Worm (Caenorhabditis elegans) whole organism, L1 larva: ENCODE results near the gene hum-8.

ENCODE experiments used
- C04F5.9 ChIP-seq: sonication (generic microtip); optimal IDR thresholded peaks from 2 replicates; lab custom pipeline; 2016; ENCODE audit warnings: missing genetic modification characterization, missing compliant biosample characterization
- C16A3.4 ChIP-seq: fragments of 150-350 bp; optimal IDR thresholded peaks from 2 replicates; lab custom pipeline; 2014; ENCODE audit warnings: missing biosample characterization, missing genetic modification characterization
- F16B12.6 ChIP-seq: fragments of 150-350 bp; optimal IDR thresholded peaks from 2 replicates; lab custom pipeline; 2014; ENCODE audit warnings: missing biosample characterization, missing genetic modification characterization
- alr-1 ChIP-seq: fragments of 200-800 bp; sonication (Bioruptor generic); optimal IDR thresholded peaks from 2 replicates; lab custom pipeline; 2018; ENCODE audit warnings: borderline replicate concordance, mild to moderate bottlenecking, missing genetic modification characterization, missing compliant biosample characterization
- aly-2 ChIP-seq: fragments of 150-350 bp; optimal IDR thresholded peaks from 2 replicates; lab custom pipeline; 2014; ENCODE audit warnings: missing biosample characterization, missing genetic modification characterization
- ama-1 ChIP-seq: fragments of 150-350 bp; optimal IDR thresholded peaks from 2 replicates; lab custom pipeline; 2014
- blmp-1 ChIP-seq: fragments of 150-350 bp; optimal IDR thresholded peaks from 2 replicates; lab custom pipeline; 2014; ENCODE audit warnings: missing biosample characterization, missing genetic modification characterization
- ceh-82 ChIP-seq, 3 experiments: fragments of 150-350 bp in 1 of 3; sonication (generic microtip) in 2 of 3; optimal IDR thresholded peaks; 2 replicates each; lab custom pipeline; 2014 to 2017; ENCODE audit warnings: missing biosample characterization in 3 of 3, missing genetic modification characterization in 3 of 3
- ceh-88 ChIP-seq: fragments of 200-800 bp; sonication (Bioruptor generic); IDR thresholded peaks from 2 replicates; pipeline ENCODE4 v1.3.6; 2022; ENCODE audit warnings: missing genetic modification characterization, missing compliant biosample characterization
- dpl-1 ChIP-seq, 3 experiments: fragments of 150-350 bp in 2 of 3; sonication (generic microtip) in 1 of 3; optimal IDR thresholded peaks; 2 replicates each; lab custom pipeline; 2014 to 2017; ENCODE audit warnings: missing biosample characterization in 3 of 3, missing genetic modification characterization in 3 of 3, missing genetic modification reagents in 3 of 3
- dsc-1 ChIP-seq: sonication (generic microtip); optimal IDR thresholded peaks from 2 replicates; lab custom pipeline; 2016; ENCODE audit warnings: mild to moderate bottlenecking, missing genetic modification characterization, missing compliant biosample characterization
- efl-1 ChIP-seq, 4 experiments: fragments of 150-350 bp; optimal IDR thresholded peaks in 3 of 4; peaks in 1 of 4; 1 replicate in 1 of 4; 2 replicates in 3 of 4; lab custom pipeline; 2014; ENCODE audit warnings: missing biosample characterization in 2 of 4, missing genetic modification characterization in 2 of 4, missing genetic modification reagents in 2 of 4
- elt-2 ChIP-seq: sonication (generic microtip); optimal IDR thresholded peaks from 2 replicates; lab custom pipeline; 2016; ENCODE audit warnings: missing genetic modification characterization, mild to moderate bottlenecking, inconsistent platforms, missing compliant biosample characterization, missing genetic modification reagents
- ets-5 ChIP-seq: fragments of 200-800 bp; sonication (Bioruptor generic); IDR thresholded peaks from 2 replicates; pipeline ENCODE4 v1.3.6; 2022; ENCODE audit warnings: missing genetic modification characterization, missing compliant biosample characterization
- fos-1 ChIP-seq: fragments of 150-350 bp; optimal IDR thresholded peaks from 2 replicates; lab custom pipeline; 2014; ENCODE audit warnings: missing biosample characterization, missing genetic modification characterization
- hpl-2 ChIP-seq: fragments of 150-350 bp; optimal IDR thresholded peaks from 2 replicates; lab custom pipeline; 2014; ENCODE audit warnings: missing biosample characterization, missing genetic modification reagents, missing genetic modification characterization
- jun-1 ChIP-seq: fragments of 150-350 bp; optimal IDR thresholded peaks from 2 replicates; lab custom pipeline; 2014; ENCODE audit warnings: missing biosample characterization, missing genetic modification reagents, missing genetic modification characterization
- lin-13 ChIP-seq: fragments of 150-350 bp; optimal IDR thresholded peaks from 2 replicates; lab custom pipeline; 2014; ENCODE audit warnings: missing biosample characterization, missing genetic modification reagents, missing genetic modification characterization
- lin-14 ChIP-seq: fragments of 200-800 bp; sonication (Bioruptor generic); optimal IDR thresholded peaks from 2 replicates; lab custom pipeline; 2018; ENCODE audit warnings: mild to moderate bottlenecking, missing genetic modification characterization, moderate library complexity, missing compliant biosample characterization
- lin-35 ChIP-seq, 2 experiments: fragments of 150-350 bp; optimal IDR thresholded peaks; 2 replicates each; lab custom pipeline; 2014; ENCODE audit warnings: missing biosample characterization in 2 of 2, missing genetic modification characterization in 2 of 2, missing genetic modification reagents in 2 of 2
- lsy-2 ChIP-seq, 2 experiments: fragments of 150-350 bp; optimal IDR thresholded peaks; 2 replicates each; lab custom pipeline; 2014; ENCODE audit warnings: missing biosample characterization in 2 of 2, missing genetic modification characterization in 2 of 2
- mdl-1 ChIP-seq, 2 experiments: fragments of 150-350 bp; optimal IDR thresholded peaks; 2 replicates each; lab custom pipeline; 2014 to 2017; ENCODE audit warnings: missing biosample characterization in 2 of 2, missing genetic modification characterization in 2 of 2, inconsistent platforms in 1 of 2
- mef-2 ChIP-seq: fragments of 150-350 bp; optimal IDR thresholded peaks from 2 replicates; lab custom pipeline; 2014; ENCODE audit warnings: missing biosample characterization, missing genetic modification characterization
- mep-1 ChIP-seq: fragments of 150-350 bp; optimal IDR thresholded peaks from 2 replicates; lab custom pipeline; 2014; ENCODE audit warnings: missing biosample characterization, missing genetic modification characterization
- nhr-20 ChIP-seq: sonication (generic microtip); optimal IDR thresholded peaks from 2 replicates; lab custom pipeline; 2016; ENCODE audit warnings: mild to moderate bottlenecking, missing genetic modification characterization, missing compliant biosample characterization
- nhr-237 ChIP-seq: fragments of 150-350 bp; optimal IDR thresholded peaks from 2 replicates; lab custom pipeline; 2014; ENCODE audit warnings: missing biosample characterization, missing genetic modification characterization
- nhr-47 ChIP-seq: sonication (generic microtip); optimal IDR thresholded peaks from 2 replicates; lab custom pipeline; 2016; ENCODE audit warnings: mild to moderate bottlenecking, missing genetic modification characterization, moderate library complexity, missing compliant biosample characterization
- nhr-71 ChIP-seq: sonication (generic microtip); optimal IDR thresholded peaks from 2 replicates; lab custom pipeline; 2016; ENCODE audit warnings: mild to moderate bottlenecking, missing genetic modification characterization, moderate library complexity, missing compliant biosample characterization
- nhr-84 ChIP-seq: sonication (generic microtip); optimal IDR thresholded peaks from 2 replicates; lab custom pipeline; 2017; ENCODE audit warnings: missing biosample characterization, missing genetic modification characterization
- nhr-85 ChIP-seq: sonication (generic microtip); peaks from one replicate; lab custom pipeline; 2016; ENCODE audit warnings: missing genetic modification characterization, inconsistent platforms, missing compliant biosample characterization
- nhr-90 ChIP-seq: sonication (generic microtip); optimal IDR thresholded peaks from 2 replicates; lab custom pipeline; 2016; ENCODE audit warnings: mild to moderate bottlenecking, missing genetic modification characterization, missing compliant biosample characterization; ENCODE audit not compliant: poor library complexity
- pag-3 ChIP-seq: sonication (generic microtip); optimal IDR thresholded peaks from 2 replicates; lab custom pipeline; 2017; ENCODE audit warnings: missing genetic modification characterization, mild to moderate bottlenecking, missing compliant biosample characterization, antibody characterized with exemption, borderline replicate concordance; ENCODE audit not compliant: insufficient read depth
- rnt-1 ChIP-seq: sonication (generic microtip); optimal IDR thresholded peaks from 2 replicates; lab custom pipeline; 2016; ENCODE audit warnings: mild to moderate bottlenecking, missing genetic modification characterization, moderate library complexity, missing compliant biosample characterization
- snpc-4 ChIP-seq: fragments of 150-350 bp; optimal IDR thresholded peaks from 2 replicates; lab custom pipeline; 2014; ENCODE audit warnings: missing biosample characterization, missing genetic modification characterization
- snu-23 ChIP-seq: sonication (generic microtip); optimal IDR thresholded peaks from 2 replicates; lab custom pipeline; 2016; ENCODE audit warnings: missing genetic modification characterization, missing compliant biosample characterization
- sox-4 ChIP-seq: sonication (generic microtip); optimal IDR thresholded peaks from 2 replicates; lab custom pipeline; 2016; ENCODE audit warnings: missing genetic modification characterization, missing compliant biosample characterization
- sup-37 ChIP-seq: fragments of 200-800 bp; sonication (Bioruptor generic); optimal IDR thresholded peaks from 2 replicates; lab custom pipeline; 2018; ENCODE audit warnings: mild to moderate bottlenecking, missing genetic modification characterization, missing compliant biosample characterization
- swsn-7 ChIP-seq: sonication (generic microtip); optimal IDR thresholded peaks from 2 replicates; lab custom pipeline; 2016; ENCODE audit warnings: missing genetic modification characterization, missing compliant biosample characterization
- tbx-2 ChIP-seq: sonication (generic microtip); optimal IDR thresholded peaks from 2 replicates; lab custom pipeline; 2016; ENCODE audit warnings: missing genetic modification characterization, missing compliant biosample characterization
- unc-130 ChIP-seq: fragments of 150-350 bp; optimal IDR thresholded peaks from 2 replicates; lab custom pipeline; 2017; ENCODE audit warnings: missing biosample characterization, missing genetic modification characterization, inconsistent platforms
- unc-62 ChIP-seq: fragments of 150-350 bp; optimal IDR thresholded peaks from 2 replicates; lab custom pipeline; 2014; ENCODE audit warnings: missing biosample characterization, missing genetic modification reagents, missing genetic modification characterization
- unc-86 ChIP-seq: sonication (generic microtip); optimal IDR thresholded peaks from 2 replicates; lab custom pipeline; 2016; ENCODE audit warnings: missing genetic modification characterization, missing compliant biosample characterization
- vab-15 ChIP-seq: sonication (generic microtip); optimal IDR thresholded peaks from 2 replicates; lab custom pipeline; 2017; ENCODE audit warnings: missing genotype, mild to moderate bottlenecking, missing genetic modification characterization, missing compliant biosample characterization
- xbp-1 ChIP-seq: sonication (generic microtip); optimal IDR thresholded peaks from 2 replicates; lab custom pipeline; 2016; ENCODE audit warnings: missing genetic modification characterization, missing compliant biosample characterization
- zag-1 ChIP-seq: fragments of 150-350 bp; optimal IDR thresholded peaks from 2 replicates; lab custom pipeline; 2014; ENCODE audit warnings: missing biosample characterization, missing genetic modification characterization
- zip-4 ChIP-seq: fragments of 200-800 bp; sonication (Bioruptor generic); optimal IDR thresholded peaks from 2 replicates; lab custom pipeline; 2018; ENCODE audit warnings: mild to moderate bottlenecking, missing genetic modification characterization, moderate library complexity, missing compliant biosample characterization
- ztf-11 ChIP-seq, 2 experiments: sonication (generic microtip); optimal IDR thresholded peaks; 2 replicates each; lab custom pipeline; 2016 to 2017; ENCODE audit warnings: missing genetic modification characterization in 2 of 2, missing biosample characterization in 1 of 2, missing compliant biosample characterization in 1 of 2
- ztf-4 ChIP-seq: fragments of 150-350 bp; optimal IDR thresholded peaks from 2 replicates; lab custom pipeline; 2014; ENCODE audit warnings: missing biosample characterization, missing genetic modification characterization

hum-8 gene

DNA sequence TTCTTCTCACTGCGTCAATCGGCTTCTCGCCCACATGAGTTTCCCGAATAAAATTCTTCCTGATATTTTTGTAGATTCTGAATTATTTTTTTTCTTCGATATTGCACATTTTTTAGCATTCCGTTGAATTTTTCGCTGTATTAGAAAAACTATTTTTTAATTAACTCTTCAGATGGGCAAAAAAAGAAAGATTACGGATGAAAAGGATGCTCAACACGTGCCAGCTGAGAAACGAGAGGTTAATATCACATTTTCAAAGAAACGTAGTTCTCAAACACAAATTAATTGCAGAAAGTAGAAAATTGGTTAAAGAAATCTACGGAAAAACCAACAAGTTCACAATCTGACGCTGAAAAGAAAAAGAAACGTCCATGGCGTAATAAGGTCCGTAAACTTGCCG, 44.0 kb downstream of the hum-8 start, which contains the start of gene rrp-8:
Gene rrp-8 (plus strand): TSS at position 173 of the 400 bp plus-strand sequence.
- TF ChIP-seq mef-2 (no peak), ztf-4 (no peak), unc-86 (no peak), elt-2 (tag; lab: Kevin White, UChicago) (no peak), lsy-2 (tag; optimal IDR thresholded peaks at IDR 0.05; lab: Kevin White, UChicago) (peak in 1 of 2 experiments; percentile 20), nhr-85 (peak; percentile 36), sup-37 (no peak), ama-1 (lab: Kevin White, UChicago) (peak; percentile 3), ets-5 (no peak), aly-2 (tag; lab: Kevin White, UChicago) (peak; percentile 73), nhr-47 (tag; lab: Kevin White, UChicago) (peak; percentile 3), rnt-1 (tag; lab: Kevin White, UChicago) (no peak)
- TF ChIP-seq, all 84 proteins: peak for 5

DNA sequence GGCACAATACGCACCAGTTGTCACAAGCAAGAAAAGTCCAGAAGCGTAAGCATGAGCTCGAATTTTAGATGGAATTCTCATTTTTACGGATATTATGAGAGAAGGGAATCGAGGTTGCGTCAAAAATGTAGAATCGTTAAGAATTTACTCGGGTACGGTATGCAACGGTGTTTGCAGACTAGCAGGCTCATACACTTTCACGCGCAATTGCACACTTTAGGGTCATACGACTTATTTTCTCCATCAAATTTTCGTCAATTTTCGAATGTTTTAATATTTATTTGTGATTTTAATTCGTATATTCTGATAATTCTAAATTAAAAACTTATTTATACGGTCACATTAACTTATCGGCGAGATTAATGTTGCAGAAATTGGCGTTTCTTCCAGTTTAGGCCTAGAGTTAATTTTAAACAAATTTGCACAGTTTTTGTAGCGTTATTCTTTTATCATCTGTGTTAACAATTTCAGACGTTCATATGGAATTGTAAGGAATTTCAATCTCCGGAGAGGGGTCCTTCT, 46.9 kb downstream of the hum-8 start, which contains the start of the genes T07A9.15 and nog-1:
Gene T07A9.15 (minus strand): TSS at position 138 of the 522 bp plus-strand sequence.
Gene nog-1 (plus strand): TSS at position 472 of the 522 bp plus-strand sequence.
- TF ChIP-seq F16B12.6 (tag; lab: Kevin White, UChicago) (peak; percentile 98), fos-1 (tag; lab: Kevin White, UChicago) (peak; percentile 32), snpc-4 (tag; lab: Kevin White, UChicago) (peak; percentile 36), ceh-82 (tag; optimal IDR thresholded peaks at IDR 0.05; lab: Kevin White, UChicago) (peak; percentile 57 to 74 (median 71)), efl-1 (optimal IDR thresholded peaks at IDR 0.05; lab: Kevin White, UChicago) (peak; percentile 73 to 78), efl-1 (GFP tag; optimal IDR thresholded peaks at IDR 0.05 in 1 of 2; lab: Kevin White, UChicago) (peak; percentile 73 to 97), unc-86 (peak; percentile 61), unc-62 (GFP tag; lab: Kevin White, UChicago) (no peak), jun-1 (tag; lab: Kevin White, UChicago) (peak; percentile 45), pag-3 (no peak), mdl-1 (tag; optimal IDR thresholded peaks at IDR 0.05; lab: Kevin White, UChicago) (peak in 1 of 2 experiments; percentile 59), zip-4 (GFP tag; lab: Kevin White, UChicago) (no peak), xbp-1 (tag; lab: Kevin White, UChicago) (peak; percentile 67), hpl-2 (peak; percentile 41), lin-14 (GFP tag; lab: Kevin White, UChicago) (no peak), nhr-71 (tag; lab: Kevin White, UChicago) (peak; percentile 79), sup-37 (no peak), C04F5.9 (tag; lab: Kevin White, UChicago) (peak; percentile 7), nhr-90 (tag; lab: Kevin White, UChicago) (peak; percentile 68), nhr-20 (tag; lab: Kevin White, UChicago) (peak; percentile 65), nhr-84 (no peak), swsn-7 (peak; percentile 72), nhr-237 (tag; lab: Kevin White, UChicago) (peak; percentile 1), ztf-4 (peak; percentile 32), tbx-2 (tag; lab: Kevin White, UChicago) (peak; percentile 71), snu-23 (GFP tag; lab: Kevin White, UChicago) (peak; percentile 87), rnt-1 (tag; lab: Kevin White, UChicago) (peak; percentile 73), mep-1 (peak; percentile 89), unc-130 (tag; lab: Kevin White, UChicago) (peak; percentile 82), nhr-85 (peak; percentile 69), lin-35 (GFP tag; optimal IDR thresholded peaks at IDR 0.05; lab: Kevin White, UChicago) (peak; percentile 80 to 87), zag-1 (no peak), ceh-88 (GFP tag; lab: Robert Waterston, UW) (no peak), sox-4 (tag; lab: Kevin White, UChicago) (peak; percentile 6), alr-1 (tag; lab: Kevin White, UChicago) (no peak), dpl-1 (GFP tag; optimal IDR thresholded peaks at IDR 0.05; lab: Kevin White, UChicago) (peak; percentile 71 to 75 (median 73)), lsy-2 (tag; optimal IDR thresholded peaks at IDR 0.05; lab: Kevin White, UChicago) (peak; percentile 98 to 99), dsc-1 (tag; lab: Kevin White, UChicago) (peak; percentile 49), C16A3.4 (tag; lab: Kevin White, UChicago) (peak; percentile 78), nhr-47 (tag; lab: Kevin White, UChicago) (peak; percentile 76), blmp-1 (tag; lab: Kevin White, UChicago) (peak; percentile 41), ama-1 (lab: Kevin White, UChicago) (no peak), lin-13 (GFP tag; lab: Kevin White, UChicago) (peak; percentile 44), ztf-11 (tag; optimal IDR thresholded peaks at IDR 0.05; lab: Kevin White, UChicago) (peak in 1 of 2 experiments; percentile 52), vab-15 (tag; lab: Kevin White, UChicago) (peak; percentile 49), elt-2 (tag; lab: Kevin White, UChicago) (peak; percentile 7)
